Fruit fly (Drosophila melanogaster): ENCODE results near the gene loh.
A peak's percentile ranks its signal among the peaks of the same experiment; 100 is the strongest.

The loh gene

DNA sequence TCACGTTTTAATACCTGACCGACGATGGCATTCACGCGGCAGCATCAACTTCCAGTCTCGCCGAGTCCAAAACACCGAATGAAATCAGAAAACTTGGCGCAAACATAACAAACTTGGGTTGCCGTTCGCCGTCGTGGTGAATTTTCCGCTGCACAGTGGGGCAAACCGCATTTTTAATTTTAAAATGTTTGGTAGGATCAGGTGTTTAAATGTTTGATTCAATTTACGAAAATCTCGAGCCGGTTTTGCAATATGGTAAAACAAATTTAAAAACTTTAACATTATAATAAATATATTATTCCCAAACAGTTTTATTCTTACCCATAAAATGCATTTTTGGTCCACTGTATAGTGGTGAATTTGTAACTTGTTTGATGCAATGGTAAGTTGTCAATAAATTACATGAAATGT, 31.9 kb downstream of the loh start, which contains the start of gene RluA-1 (continued):
- TF ChIP-seq CG30020 (tag; optimal IDR thresholded peaks at IDR 0.05) = peak; percentile 89
- peak; percentile 100 for TF ChIP-seq sob (GFP tag; IDR thresholded peaks at IDR 0.05)
- TF ChIP-seq jigr1 (GFP tag; IDR thresholded peaks at IDR 0.05) = peak; percentile 94
- peak; percentile 92 to 99 for TF ChIP-seq dpn (GFP tag; optimal IDR thresholded peaks at IDR 0.05)
- TF ChIP-seq gsb-n (tag; optimal IDR thresholded peaks at IDR 0.05) = peak; percentile 100
- peak; percentile 99 for TF ChIP-seq Mrtf (GFP tag; IDR thresholded peaks at IDR 0.05)
- TF ChIP-seq CG12071 (GFP tag; optimal IDR thresholded peaks at IDR 0.05) = peak; percentile 99
- TF ChIP-seq CG31365 (tag; optimal IDR thresholded peaks at IDR 0.05) = peak; percentile 92
- peak; percentile 75 for TF ChIP-seq repo (GFP tag; optimal IDR thresholded peaks at IDR 0.05)
- TF ChIP-seq CG13123 (GFP tag; optimal IDR thresholded peaks at IDR 0.05) = peak; percentile 98
- peak; percentile 95 to 97 for TF ChIP-seq chif (GFP tag; optimal IDR thresholded peaks at IDR 0.05)
- TF ChIP-seq CG5180 (GFP tag; optimal IDR thresholded peaks at IDR 0.05) = peak; percentile 96
- TF ChIP-seq croc (GFP tag; conservative IDR thresholded peaks at IDR 0.05) = peak; percentile 99
- TF ChIP-seq Fer1 (GFP tag; optimal IDR thresholded peaks at IDR 0.05) = peak; percentile 99
- peak; percentile 89 for TF ChIP-seq pum (GFP tag; optimal IDR thresholded peaks at IDR 0.05)
- peak; percentile 57 for TF ChIP-seq inv (GFP tag; IDR thresholded peaks at IDR 0.05; ENCODE audit: partially characterized antibody)
- TF ChIP-seq CG10543 (GFP tag; optimal IDR thresholded peaks at IDR 0.05) = peak; percentile 98
- TF ChIP-seq pho (GFP tag; optimal IDR thresholded peaks at IDR 0.05) = peak; percentile 92
- peak; percentile 91 for TF ChIP-seq Deaf1 (tag; optimal IDR thresholded peaks at IDR 0.05)
- peak; percentile 92 for TF ChIP-seq CG8089 (GFP tag; optimal IDR thresholded peaks at IDR 0.05)
- TF ChIP-seq CG17186 (GFP tag; optimal IDR thresholded peaks at IDR 0.05) = peak; percentile 94
- TF ChIP-seq CG10267 (tag; optimal IDR thresholded peaks at IDR 0.05) = peak; percentile 97
- peak; percentile 99 for TF ChIP-seq CG14441 (GFP tag; IDR thresholded peaks at IDR 0.05)
- TF ChIP-seq vnd (GFP tag; IDR thresholded peaks at IDR 0.05; ENCODE audit: partially characterized antibody) = no peak; the same call in 1 of the 3 replicates
- TF ChIP-seq Atf3 (GFP tag; optimal IDR thresholded peaks at IDR 0.05) = peak; percentile 92
- peak; percentile 97 for TF ChIP-seq CG8281 (tag; optimal IDR thresholded peaks at IDR 0.05)
- peak; percentile 91 for TF ChIP-seq pnt (GFP tag; optimal IDR thresholded peaks at IDR 0.05)
- peak; percentile 99 for TF ChIP-seq CG10366 (GFP tag; IDR thresholded peaks at IDR 0.05)
- peak; percentile 84 for TF ChIP-seq shn (GFP tag; optimal IDR thresholded peaks at IDR 0.05)
- TF ChIP-seq pan (optimal IDR thresholded peaks at IDR 0.05) = no peak
- TF ChIP-seq pan (GFP tag; optimal IDR thresholded peaks at IDR 0.05 in 1 of 2, IDR thresholded peaks at IDR 0.05 in 1 of 2) = peak in 1 of 2 experiments; percentile 100
- peak; percentile 100 for TF ChIP-seq zen (tag; optimal IDR thresholded peaks at IDR 0.05)
- TF ChIP-seq nerfin-2 (GFP tag; IDR thresholded peaks at IDR 0.05; ENCODE audit: partially characterized antibody) = no peak; the same call in none of the 2 replicates
- TF ChIP-seq CG11456 (GFP tag; IDR thresholded peaks at IDR 0.05) = peak; percentile 99
- peak; percentile 98 for TF ChIP-seq Mad (GFP tag; optimal IDR thresholded peaks at IDR 0.05)
- TF ChIP-seq CG17385 (GFP tag; optimal IDR thresholded peaks at IDR 0.05) = peak; percentile 99
- peak; percentile 99 for TF ChIP-seq cato (GFP tag; optimal IDR thresholded peaks at IDR 0.05; ENCODE audit: borderline replicate concordance)
- TF ChIP-seq CG6765 (GFP tag; optimal IDR thresholded peaks at IDR 0.05) = peak; percentile 98
- TF ChIP-seq az2 (GFP tag; optimal IDR thresholded peaks at IDR 0.05) = peak; percentile 100
- peak; percentile 97 for TF ChIP-seq CG9215 (GFP tag; IDR thresholded peaks at IDR 0.05)
- peak; percentile 99 for TF ChIP-seq ken (GFP tag; IDR thresholded peaks at IDR 0.05)
- peak; percentile 50 for TF ChIP-seq amos (GFP tag; IDR thresholded peaks at IDR 0.05; ENCODE audit: partially characterized antibody)
- peak; percentile 92 for TF ChIP-seq CG7745 (tag; optimal IDR thresholded peaks at IDR 0.05)
- peak; percentile 99; the same call in 1 of the 2 replicates for TF ChIP-seq NFAT (GFP tag; IDR thresholded peaks at IDR 0.05)
- peak; percentile 99 for TF ChIP-seq CG10431 (GFP tag; optimal IDR thresholded peaks at IDR 0.05)
- TF ChIP-seq CG10462 (GFP tag; optimal IDR thresholded peaks at IDR 0.05) = peak; percentile 99
- TF ChIP-seq corto (GFP tag; optimal IDR thresholded peaks at IDR 0.05) = peak; percentile 60
- TF ChIP-seq CG10209 (GFP tag; optimal IDR thresholded peaks at IDR 0.05) = peak; percentile 99
- TF ChIP-seq Side (GFP tag; optimal IDR thresholded peaks at IDR 0.05) = peak; percentile 89
- peak; percentile 99 for TF ChIP-seq CG12104 (GFP tag; optimal IDR thresholded peaks at IDR 0.05)
